Fruit fly (Drosophila melanogaster) whole organism, wandering third instar larva: ENCODE data around the gene CG3909.

Experiments
- Abd-B ChIP-seq: fragments of >200 bp; optimal IDR thresholded peaks from 2 replicates; lab custom pipeline; 2017; ENCODE audit warnings: missing biosample characterization, missing genetic modification characterization
- CG32264 ChIP-seq: fragments of 200-800 bp; sonication (Bioruptor generic); optimal IDR thresholded peaks from 2 replicates; lab custom pipeline; 2016; ENCODE audit warnings: missing biosample characterization, missing genetic modification characterization
- CG9705 ChIP-seq: fragments of 200-800 bp; sonication (Bioruptor generic); optimal IDR thresholded peaks from 2 replicates; lab custom pipeline; 2018; ENCODE audit warnings: missing biosample characterization, mild to moderate bottlenecking, missing genetic modification characterization
- CrebA ChIP-seq: fragments of 200-800 bp; sonication (Bioruptor generic); optimal IDR thresholded peaks from 2 replicates; lab custom pipeline; 2016; ENCODE audit warnings: missing biosample characterization, mild to moderate bottlenecking, missing genetic modification characterization, borderline replicate concordance
- Dfd ChIP-seq: fragments of >200 bp; optimal IDR thresholded peaks from 2 replicates; lab custom pipeline; 2017; ENCODE audit warnings: missing biosample characterization, missing genetic modification characterization
- Dif ChIP-seq: fragments of 200-275, 200-300 bp; sonication (Bioruptor generic); optimal IDR thresholded peaks from 2 replicates; lab custom pipeline; 2018; ENCODE audit warnings: missing biosample characterization, missing genetic modification characterization; ENCODE audit not compliant: partially characterized antibody
- GATAd ChIP-seq: sonication (Bioruptor generic); optimal IDR thresholded peaks from 2 replicates; lab custom pipeline; 2016; ENCODE audit warnings: missing biosample characterization, missing genetic modification characterization
- HLH106 ChIP-seq: fragments of 200-800 bp; optimal IDR thresholded peaks from 3 replicates; lab custom pipeline; 2019; ENCODE audit warnings: missing biosample characterization, mild to moderate bottlenecking, missing genetic modification characterization, moderate library complexity
- Hnf4 ChIP-seq: fragments of 200-800 bp; sonication (Bioruptor generic); optimal IDR thresholded peaks from 2 replicates; lab custom pipeline; 2016; ENCODE audit warnings: missing biosample characterization, mild to moderate bottlenecking, missing genetic modification characterization
- Hr78 ChIP-seq: fragments of >200 bp; optimal IDR thresholded peaks from 2 replicates; lab custom pipeline; 2017; ENCODE audit warnings: missing biosample characterization, missing genetic modification characterization
- Hr83 ChIP-seq: fragments of 200-300 bp; sonication (Bioruptor generic); optimal IDR thresholded peaks from 2 replicates; lab custom pipeline; 2016; ENCODE audit warnings: missing biosample characterization, mild to moderate bottlenecking, missing genetic modification characterization, moderate library complexity; ENCODE audit not compliant: poor library complexity, severe bottlenecking
- Jra ChIP-seq: sonication (Bioruptor generic); optimal IDR thresholded peaks from 2 replicates; lab custom pipeline; 2016; ENCODE audit warnings: missing biosample characterization, missing genetic modification characterization
- Mio ChIP-seq: sonication (Bioruptor generic); optimal IDR thresholded peaks from 2 replicates; lab custom pipeline; 2016; ENCODE audit warnings: missing biosample characterization, missing genetic modification characterization
- Myc ChIP-seq: fragments of >200 bp; optimal IDR thresholded peaks from 2 replicates; lab custom pipeline; 2017
- N ChIP-seq: fragments of >200 bp; optimal IDR thresholded peaks from 2 replicates; lab custom pipeline; 2018; ENCODE audit warnings: missing biosample characterization, missing external identifiers, missing genetic modification characterization
- OdsH ChIP-seq: fragments of 200-800 bp; sonication (Bioruptor generic); optimal IDR thresholded peaks from 2 replicates; lab custom pipeline; 2016; ENCODE audit warnings: missing biosample characterization, mild to moderate bottlenecking, missing genetic modification characterization
- Rel ChIP-seq, 2 experiments: fragments of 200-800 bp; sonication (Bioruptor generic) in 1 of 2; optimal IDR thresholded peaks; 2 replicates in 1 of 2; 3 replicates in 1 of 2; lab custom pipeline; 2016 to 2019; ENCODE audit warnings: mild to moderate bottlenecking in 2 of 2, missing biosample characterization in 2 of 2, missing genetic modification characterization in 2 of 2, moderate library complexity in 1 of 2
- Sp1 ChIP-seq: fragments of 200-800 bp; sonication (Bioruptor generic); optimal IDR thresholded peaks from 3 replicates; lab custom pipeline; 2019; ENCODE audit warnings: missing biosample characterization, mild to moderate bottlenecking, missing genetic modification characterization, moderate library complexity
- Vsx2 ChIP-seq: fragments of 200-300, 225-300 bp; sonication (Bioruptor generic); optimal IDR thresholded peaks from 2 replicates; lab custom pipeline; 2018; ENCODE audit warnings: missing biosample characterization, missing genetic modification characterization; ENCODE audit not compliant: partially characterized antibody
- br ChIP-seq: fragments of 200-800 bp; sonication (Bioruptor generic); optimal IDR thresholded peaks from 2 replicates; lab custom pipeline; 2016; ENCODE audit warnings: missing biosample characterization, missing genetic modification characterization
- brk ChIP-seq: fragments of 200-800 bp; sonication (Bioruptor generic); optimal IDR thresholded peaks from 2 replicates; lab custom pipeline; 2016; ENCODE audit warnings: missing biosample characterization, mild to moderate bottlenecking, missing genetic modification characterization
- dl ChIP-seq, 2 experiments: fragments of 175-275, 200-275 bp in 1 of 2; fragments of 200-275 bp in 1 of 2; sonication (Bioruptor generic); optimal IDR thresholded peaks; lab custom pipeline; 2018; ENCODE audit warnings: mild to moderate bottlenecking in 2 of 2, missing biosample characterization in 2 of 2, missing genetic modification characterization in 2 of 2, moderate library complexity in 2 of 2; ENCODE audit not compliant: partially characterized antibody in 2 of 2, insufficient read depth in 1 of 2
- dmrt93B ChIP-seq: fragments of 200-800 bp; sonication (Bioruptor generic); optimal IDR thresholded peaks from 2 replicates; lab custom pipeline; 2018; ENCODE audit warnings: missing biosample characterization, mild to moderate bottlenecking, missing genetic modification characterization
- dsf ChIP-seq: sonication (Bioruptor generic); optimal IDR thresholded peaks from 2 replicates; lab custom pipeline; 2016; ENCODE audit warnings: missing biosample characterization, missing genetic modification characterization, borderline replicate concordance
- ey ChIP-seq: fragments of 200-800 bp; sonication (Bioruptor generic); optimal IDR thresholded peaks from 2 replicates; lab custom pipeline; 2016; ENCODE audit warnings: missing biosample characterization, missing genetic modification characterization
- foxo ChIP-seq, 2 experiments: fragments of 200-800 bp; sonication (Bioruptor generic); optimal IDR thresholded peaks; 2 replicates in 1 of 2; 3 replicates in 1 of 2; lab custom pipeline; 2016 to 2017; ENCODE audit warnings: missing biosample characterization in 2 of 2, missing genetic modification characterization in 2 of 2
- fru ChIP-seq: fragments of 200-800 bp; sonication (Bioruptor generic); optimal IDR thresholded peaks from 3 replicates; lab custom pipeline; 2016; ENCODE audit warnings: missing biosample characterization, mild to moderate bottlenecking, missing genetic modification characterization
- h ChIP-seq: fragments of 200-800 bp; sonication (Bioruptor generic); optimal IDR thresholded peaks from 3 replicates; lab custom pipeline; 2016; ENCODE audit warnings: missing biosample characterization, mild to moderate bottlenecking, missing genetic modification characterization
- jim ChIP-seq: fragments of 175-275, 200-325 bp; sonication (Bioruptor generic); optimal IDR thresholded peaks from 2 replicates; lab custom pipeline; 2016; ENCODE audit warnings: missing biosample characterization, mild to moderate bottlenecking, missing genetic modification characterization
- lola ChIP-seq: fragments of >200 bp; optimal IDR thresholded peaks from 2 replicates; lab custom pipeline; 2017; ENCODE audit warnings: missing biosample characterization, missing genetic modification characterization
- pan ChIP-seq: fragments of >200 bp; optimal IDR thresholded peaks from 2 replicates; lab custom pipeline; 2017
- psq ChIP-seq: fragments of 200-800 bp; sonication (Bioruptor generic); optimal IDR thresholded peaks from 3 replicates; lab custom pipeline; 2017; ENCODE audit warnings: missing biosample characterization, mild to moderate bottlenecking, missing genetic modification characterization, moderate library complexity
- rgr ChIP-seq: fragments of 200-800 bp; sonication (Bioruptor generic); optimal IDR thresholded peaks from 3 replicates; lab custom pipeline; 2016; ENCODE audit warnings: missing biosample characterization, mild to moderate bottlenecking, missing genetic modification characterization
- sage ChIP-seq: fragments of 200-800 bp; sonication (Bioruptor generic); optimal IDR thresholded peaks from 2 replicates; lab custom pipeline; 2016; ENCODE audit warnings: missing biosample characterization, mild to moderate bottlenecking, missing genetic modification characterization
- sv ChIP-seq: fragments of 200-800 bp; sonication (Bioruptor generic); optimal IDR thresholded peaks from 3 replicates; lab custom pipeline; 2016; ENCODE audit warnings: missing biosample characterization, missing genetic modification characterization
- tai ChIP-seq: sonication (Bioruptor generic); optimal IDR thresholded peaks from 2 replicates; lab custom pipeline; 2016; ENCODE audit warnings: missing biosample characterization, missing genetic modification characterization
- usp ChIP-seq: fragments of >200 bp; optimal IDR thresholded peaks from 2 replicates; lab custom pipeline; 2017; ENCODE audit warnings: missing biosample characterization, missing genetic modification characterization
- woc ChIP-seq: sonication (Bioruptor generic); optimal IDR thresholded peaks from 2 replicates; lab custom pipeline; 2016; ENCODE audit warnings: missing biosample characterization, mild to moderate bottlenecking, missing genetic modification characterization

CG3909 gene

DNA sequence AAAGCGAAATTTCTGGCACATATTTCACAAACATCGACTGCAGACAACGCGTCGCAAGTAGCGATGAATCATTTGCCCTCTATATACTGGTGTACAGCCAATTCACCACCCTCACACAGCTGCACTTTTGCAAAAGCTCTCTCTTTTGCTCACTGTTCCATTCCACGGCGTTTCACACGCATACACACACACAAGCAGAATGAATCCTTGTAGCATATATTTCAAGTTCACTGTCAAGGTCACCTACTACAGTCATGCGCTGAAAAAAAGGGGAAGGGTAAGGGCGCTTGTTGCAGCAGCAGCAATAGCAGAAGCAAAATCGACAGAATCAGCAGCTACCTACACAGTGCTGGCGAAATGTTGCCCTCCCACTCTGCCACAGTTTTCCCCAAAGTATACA, 37.6 kb downstream of the CG3909 start:
- no peak for TF ChIP-seq Abd-B (GFP tag; lab: Kevin White, UChicago)
- no peak for TF ChIP-seq Myc (lab: Kevin White, UChicago)
- peak; percentile 1 for TF ChIP-seq Jra (GFP tag; lab: Kevin White, UChicago)
- TF ChIP-seq lola (GFP tag; lab: Kevin White, UChicago): no peak
- TF ChIP-seq fru (GFP tag; lab: Kevin White, UChicago): peak; percentile 33
- TF ChIP-seq OdsH (GFP tag; lab: Kevin White, UChicago): peak; percentile 6
- no peak for TF ChIP-seq foxo (GFP tag; optimal IDR thresholded peaks at IDR 0.05; lab: Kevin White, UChicago)
- no peak for TF ChIP-seq HLH106 (tag; lab: Kevin White, UChicago)
- no peak for TF ChIP-seq Sp1 (GFP tag; lab: Kevin White, UChicago)
- TF ChIP-seq N (GFP tag; lab: Kevin White, UChicago): peak; percentile 22

DNA sequence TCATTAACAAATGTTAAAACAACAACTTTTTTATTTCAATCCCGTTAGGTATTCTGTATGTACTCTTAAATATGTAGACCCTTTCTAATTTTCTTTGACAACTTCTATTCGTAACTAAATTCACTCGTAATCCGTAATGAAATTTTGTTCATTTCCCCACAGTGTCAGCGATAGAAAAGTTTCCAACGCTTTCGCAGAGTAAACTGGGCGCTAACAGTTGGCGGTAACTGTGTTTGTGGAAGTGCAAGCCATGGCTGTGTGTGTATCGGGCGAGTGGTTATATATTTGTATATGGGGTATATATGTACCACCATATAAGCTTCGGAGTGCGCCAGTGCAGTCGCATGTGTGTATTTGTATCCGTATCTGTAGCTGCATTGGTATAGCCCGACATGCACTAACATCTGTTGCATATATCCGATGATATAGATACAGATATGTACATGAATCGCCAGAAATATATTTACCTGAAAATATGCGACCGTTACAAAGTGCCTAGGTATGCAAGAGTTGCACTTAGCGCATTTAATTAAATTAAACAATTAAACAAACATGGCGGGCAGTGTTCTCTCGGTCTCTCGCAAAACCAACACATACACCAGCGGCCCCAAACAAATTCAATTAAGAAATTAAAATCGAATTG, 38.5 kb downstream of the CG3909 start:
- TF ChIP-seq Hr83 (GFP tag; lab: Kevin White, UChicago) (no peak), GATAd (GFP tag; lab: Kevin White, UChicago) (no peak), usp (GFP tag; lab: Kevin White, UChicago) (no peak), Jra (GFP tag; lab: Kevin White, UChicago) (no peak), woc (GFP tag; lab: Kevin White, UChicago) (peak; percentile 78), sage (GFP tag; lab: Kevin White, UChicago) (no peak), Sp1 (GFP tag; lab: Kevin White, UChicago) (no peak), CG9705 (no peak), Abd-B (GFP tag; lab: Kevin White, UChicago) (no peak), psq (no peak), brk (GFP tag; lab: Kevin White, UChicago) (no peak), Hr78 (GFP tag; lab: Kevin White, UChicago) (no peak), pan (lab: Kevin White, UChicago) (no peak), Rel (GFP tag; optimal IDR thresholded peaks at IDR 0.05; lab: Kevin White, UChicago) (no peak), Rel (tag; optimal IDR thresholded peaks at IDR 0.05; lab: Kevin White, UChicago) (no peak), HLH106 (tag; lab: Kevin White, UChicago) (peak; percentile 32), fru (GFP tag; lab: Kevin White, UChicago) (no peak), CG32264 (GFP tag; lab: Kevin White, UChicago) (no peak), dl (GFP tag; optimal IDR thresholded peaks at IDR 0.05; lab: Kevin White, UChicago; ENCODE audit: insufficient read depth in 1 of 2, partially characterized antibody in 2 of 2) (no peak), dmrt93B (no peak), sv (GFP tag; lab: Kevin White, UChicago) (no peak), tai (GFP tag; lab: Kevin White, UChicago) (no peak), CrebA (GFP tag; lab: Kevin White, UChicago) (no peak), Hnf4 (peak; percentile 42), dsf (GFP tag; lab: Kevin White, UChicago) (no peak), foxo (GFP tag; optimal IDR thresholded peaks at IDR 0.05; lab: Kevin White, UChicago) (peak in 1 of 2 experiments; percentile 28), OdsH (GFP tag; lab: Kevin White, UChicago) (no peak), br (GFP tag; lab: Kevin White, UChicago) (no peak), h (GFP tag; lab: Kevin White, UChicago) (peak; percentile 44), Vsx2 (GFP tag; lab: Kevin White, UChicago) (no peak), ey (GFP tag; lab: Kevin White, UChicago) (peak; percentile 34), rgr (GFP tag; lab: Kevin White, UChicago) (peak; percentile 22), Myc (lab: Kevin White, UChicago) (no peak), Dfd (GFP tag; lab: Kevin White, UChicago) (no peak), Mio (no peak), N (GFP tag; lab: Kevin White, UChicago) (no peak), jim (no peak), lola (GFP tag; lab: Kevin White, UChicago) (no peak), Dif (GFP tag; lab: Kevin White, UChicago) (peak; percentile 25)
